Worm (Caenorhabditis elegans) whole organism, young adult: ENCODE data around the gene F59A6.4.

ENCODE experiments used
- F52B5.7 ChIP-seq: sonication (generic microtip); optimal IDR thresholded peaks from 2 replicates; lab custom pipeline; 2016; ENCODE audit warnings: mild to moderate bottlenecking, missing genetic modification characterization, missing compliant biosample characterization
- unc-62 ChIP-seq: fragments of 150-350 bp; optimal IDR thresholded peaks from 2 replicates; lab custom pipeline; 2014; ENCODE audit warnings: missing biosample characterization, missing genetic modification reagents, missing genetic modification characterization

DNA sequence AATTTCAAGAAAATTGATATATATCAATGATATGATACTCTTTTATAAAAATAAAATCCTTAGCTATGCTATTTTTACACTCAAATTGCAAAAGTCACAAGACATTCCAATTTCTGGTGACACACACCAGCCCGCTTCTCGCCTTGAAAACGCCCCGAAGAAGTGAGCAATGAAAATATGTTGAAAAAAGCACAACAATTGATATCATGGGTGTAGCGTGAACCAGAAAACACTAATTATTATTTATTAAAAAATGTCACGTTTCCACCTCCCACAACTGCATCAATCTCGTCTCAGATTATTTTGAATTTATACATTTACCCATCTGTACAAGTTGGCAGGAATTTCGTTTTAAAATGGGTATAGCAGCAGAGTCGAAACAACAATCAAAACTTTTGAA is at the start of gene F59A6.4:
- TF ChIP-seq unc-62 (GFP tag; lab: Kevin White, UChicago) (no peak), F52B5.7 (no peak)
